Worm (Caenorhabditis elegans) whole organism, L4 larva: ENCODE data around the gene C18H9.6.

Experiments
- D1046.2 ChIP-seq: fragments of 200-800 bp; sonication (Bioruptor generic); IDR thresholded peaks from 2 replicates; pipeline ENCODE4 v1.3.6; 2022; ENCODE audit warnings: missing genetic modification characterization, missing compliant biosample characterization
- F10B5.3 ChIP-seq: sonication (generic microtip); optimal IDR thresholded peaks from 2 replicates; lab custom pipeline; 2016; ENCODE audit warnings: mild to moderate bottlenecking, missing genetic modification characterization, missing compliant biosample characterization
- F26F4.8 ChIP-seq: fragments of 200-800 bp; sonication (Bioruptor generic); conservative IDR thresholded peaks from 2 replicates; pipeline ENCODE4 v1.3.6; 2022; ENCODE audit warnings: missing genetic modification characterization, missing compliant biosample characterization
- F37D6.2 ChIP-seq: sonication (generic microtip); optimal IDR thresholded peaks from 2 replicates; lab custom pipeline; 2016; ENCODE audit warnings: mild to moderate bottlenecking, missing genetic modification characterization, missing compliant biosample characterization
- R02D3.7 ChIP-seq: fragments of 150-350 bp; sonication (generic microtip); optimal IDR thresholded peaks from 3 replicates; lab custom pipeline; 2014; ENCODE audit warnings: missing biosample characterization, missing genetic modification characterization
- Y48G9A.11 ChIP-seq: fragments of 200-800 bp; sonication (Bioruptor generic); IDR thresholded peaks from 2 replicates; pipeline ENCODE4 v1.3.6; 2022; ENCODE audit warnings: missing genetic modification reagents, missing genetic modification characterization, missing compliant biosample characterization
- ZK337.2 ChIP-seq: fragments of 200-800 bp; sonication (Bioruptor generic); IDR thresholded peaks from 2 replicates; pipeline ENCODE4 v1.3.6; 2022; ENCODE audit warnings: missing genetic modification reagents, missing genetic modification characterization, missing compliant biosample characterization
- ZK546.5 ChIP-seq, 2 experiments: sonication (generic microtip); optimal IDR thresholded peaks; 2 replicates each; lab custom pipeline; 2017; ENCODE audit warnings: missing biosample characterization in 2 of 2, missing genetic modification characterization in 2 of 2
- aha-1 ChIP-seq: fragments of 150-350 bp; peaks from one replicate; lab custom pipeline; 2014; ENCODE audit warnings: missing biosample characterization, missing genetic modification characterization
- ama-1 ChIP-seq: fragments of 150-350 bp; optimal IDR thresholded peaks from 2 replicates; lab custom pipeline; 2014; ENCODE audit warnings: inconsistent platforms, mixed read lengths
- ceh-20 ChIP-seq: fragments of 200-800 bp; sonication (Bioruptor generic); IDR thresholded peaks from 2 replicates; pipeline ENCODE4 v1.3.6; 2022; ENCODE audit warnings: missing genetic modification reagents, missing genetic modification characterization, missing compliant biosample characterization
- ceh-32 ChIP-seq: sonication (generic microtip); optimal IDR thresholded peaks from 2 replicates; lab custom pipeline; 2016; ENCODE audit warnings: mild to moderate bottlenecking, missing genetic modification characterization, missing compliant biosample characterization; ENCODE audit not compliant: poor library complexity
- ceh-44 ChIP-seq: fragments of 200-800 bp; sonication (Bioruptor generic); IDR thresholded peaks from 2 replicates; pipeline ENCODE4 v1.3.6; 2022; ENCODE audit warnings: missing genetic modification reagents, missing genetic modification characterization, missing compliant biosample characterization
- daf-12 ChIP-seq: fragments of 150-350 bp; optimal IDR thresholded peaks from 2 replicates; lab custom pipeline; 2014; ENCODE audit warnings: missing biosample characterization, missing genetic modification reagents, missing genetic modification characterization
- daf-16 ChIP-seq, 3 experiments: sonication (generic microtip); optimal IDR thresholded peaks; 2 replicates each; lab custom pipeline; 2016 to 2017; ENCODE audit warnings: missing genetic modification characterization in 3 of 3, missing genetic modification reagents in 3 of 3, mild to moderate bottlenecking in 2 of 3, missing compliant biosample characterization in 2 of 3, missing biosample characterization in 1 of 3, moderate library complexity in 1 of 3
- daf-8 ChIP-seq: fragments of 200-800 bp; sonication (Bioruptor generic); IDR thresholded peaks from 2 replicates; pipeline ENCODE4 v1.3.6; 2022; ENCODE audit warnings: missing genetic modification characterization, missing compliant biosample characterization
- dmd-6 ChIP-seq: fragments of 200-800 bp; sonication (Bioruptor generic); IDR thresholded peaks from 2 replicates; pipeline ENCODE4 v1.3.6; 2022; ENCODE audit warnings: missing genetic modification reagents, missing genetic modification characterization, missing compliant biosample characterization
- dmd-8 ChIP-seq: fragments of 200-800 bp; sonication (Bioruptor generic); IDR thresholded peaks from 2 replicates; pipeline ENCODE4 v1.3.6; 2022; ENCODE audit warnings: missing genetic modification characterization, missing compliant biosample characterization
- dve-1 ChIP-seq: sonication (generic microtip); optimal IDR thresholded peaks from 2 replicates; lab custom pipeline; 2017; ENCODE audit warnings: antibody characterized with exemption, mild to moderate bottlenecking, missing genetic modification characterization, missing compliant biosample characterization; ENCODE audit not compliant: insufficient read depth
- hlh-30 ChIP-seq: sonication (generic microtip); optimal IDR thresholded peaks from 2 replicates; lab custom pipeline; 2017; ENCODE audit warnings: antibody characterized with exemption, mild to moderate bottlenecking, missing genetic modification characterization, missing compliant biosample characterization; ENCODE audit not compliant: insufficient read depth
- jun-1 ChIP-seq: fragments of 150-350 bp; optimal IDR thresholded peaks from 2 replicates; lab custom pipeline; 2014; ENCODE audit warnings: missing biosample characterization, missing genetic modification reagents, missing genetic modification characterization
- lin-1 ChIP-seq: fragments of 200-800 bp; sonication (Bioruptor generic); IDR thresholded peaks from 2 replicates; pipeline ENCODE4 v1.3.6; 2022; ENCODE audit warnings: missing genetic modification reagents, missing genetic modification characterization, missing compliant biosample characterization
- lsy-2 ChIP-seq, 2 experiments: fragments of 150-350 bp in 1 of 2; sonication (generic microtip) in 1 of 2; optimal IDR thresholded peaks; 2 replicates each; lab custom pipeline; 2014 to 2017; ENCODE audit warnings: missing biosample characterization in 2 of 2, missing genetic modification characterization in 2 of 2
- madf-5 ChIP-seq, 2 experiments: fragments of 200-800 bp; sonication (Bioruptor generic); IDR thresholded peaks; 2 replicates each; pipeline ENCODE4 v1.3.6; 2022; ENCODE audit warnings: missing compliant biosample characterization in 2 of 2, missing genetic modification characterization in 2 of 2
- madf-9 ChIP-seq: fragments of 200-800 bp; sonication (Bioruptor generic); conservative IDR thresholded peaks from 2 replicates; pipeline ENCODE4 v1.3.6; 2022; ENCODE audit warnings: missing genetic modification reagents, missing genetic modification characterization, missing compliant biosample characterization
- mdl-1 ChIP-seq, 2 experiments: fragments of 150-350 bp in 1 of 2; sonication (generic microtip) in 1 of 2; optimal IDR thresholded peaks; 2 replicates each; lab custom pipeline; 2014 to 2017; ENCODE audit warnings: missing biosample characterization in 2 of 2, missing genetic modification characterization in 2 of 2
- mdt-29 ChIP-seq: fragments of 200-800 bp; sonication (Bioruptor generic); IDR thresholded peaks from 2 replicates; pipeline ENCODE4 v1.3.6; 2022; ENCODE audit warnings: missing genetic modification reagents, missing genetic modification characterization, missing compliant biosample characterization
- mep-1 ChIP-seq: fragments of 150-350 bp; sonication (generic microtip); optimal IDR thresholded peaks from 3 replicates; lab custom pipeline; 2014; ENCODE audit warnings: missing biosample characterization, missing genetic modification characterization
- mes-2 ChIP-seq: sonication (generic microtip); optimal IDR thresholded peaks from 2 replicates; lab custom pipeline; 2016; ENCODE audit warnings: missing genotype, mild to moderate bottlenecking, missing genetic modification characterization, missing compliant biosample characterization; ENCODE audit not compliant: poor library complexity, severe bottlenecking
- mxl-2 ChIP-seq: fragments of 200-800 bp; sonication (Bioruptor generic); conservative IDR thresholded peaks from 2 replicates; pipeline ENCODE4 v1.3.6; 2022; ENCODE audit warnings: missing genetic modification reagents, missing genetic modification characterization, missing compliant biosample characterization
- nhr-11 ChIP-seq: fragments of 150-350 bp; optimal IDR thresholded peaks from 2 replicates; lab custom pipeline; 2014; ENCODE audit warnings: missing biosample characterization, missing genetic modification characterization
- nhr-111 ChIP-seq: fragments of 200-800 bp; sonication (Bioruptor generic); optimal IDR thresholded peaks from 2 replicates; lab custom pipeline; 2018; ENCODE audit warnings: mild to moderate bottlenecking, missing genetic modification characterization, missing compliant biosample characterization
- nhr-28 ChIP-seq: fragments of 150-350 bp; optimal IDR thresholded peaks from 2 replicates; lab custom pipeline; 2014; ENCODE audit warnings: missing biosample characterization, missing genetic modification characterization
- pha-4 ChIP-seq, 2 experiments: fragments of 150-350 bp in 1 of 2; fragments of 200-800 bp in 1 of 2; sonication (Bioruptor generic) in 1 of 2; IDR thresholded peaks in 1 of 2; optimal IDR thresholded peaks in 1 of 2; 2 replicates each; pipeline versions ENCODE4 v1.3.6 to Lab custom; 2014 to 2022; ENCODE audit warnings: missing genetic modification characterization in 2 of 2, missing genetic modification reagents in 2 of 2, missing biosample characterization in 1 of 2, missing compliant biosample characterization in 1 of 2
- php-3 ChIP-seq: fragments of 200-800 bp; sonication (Bioruptor generic); IDR thresholded peaks from 2 replicates; pipeline ENCODE4 v1.3.6; 2022; ENCODE audit warnings: missing genetic modification reagents, missing genetic modification characterization, missing compliant biosample characterization
- saeg-2 ChIP-seq: fragments of 200-800 bp; sonication (Bioruptor generic); IDR thresholded peaks from 2 replicates; pipeline ENCODE4 v1.3.6; 2022; ENCODE audit warnings: missing genetic modification reagents, missing genetic modification characterization, missing compliant biosample characterization
- spr-3 ChIP-seq: fragments of 200-800 bp; sonication (Bioruptor generic); optimal IDR thresholded peaks from 2 replicates; lab custom pipeline; 2018; ENCODE audit warnings: mild to moderate bottlenecking, missing genetic modification characterization, missing compliant biosample characterization
- tra-1 ChIP-seq: fragments of 200-800 bp; sonication (Bioruptor generic); IDR thresholded peaks from 2 replicates; pipeline ENCODE4 v1.3.6; 2022; ENCODE audit warnings: missing genetic modification reagents, missing genetic modification characterization, missing compliant biosample characterization
- zfp-3 ChIP-seq: fragments of 200-800 bp; sonication (Bioruptor generic); conservative IDR thresholded peaks from 2 replicates; pipeline ENCODE4 v1.3.6; 2022; ENCODE audit warnings: missing genetic modification reagents, missing genetic modification characterization, missing compliant biosample characterization
- zip-11 ChIP-seq: fragments of 200-800 bp; sonication (Bioruptor generic); IDR thresholded peaks from 2 replicates; pipeline ENCODE4 v1.3.6; 2022; ENCODE audit warnings: missing genetic modification characterization, missing compliant biosample characterization

Gene C18H9.6

DNA sequence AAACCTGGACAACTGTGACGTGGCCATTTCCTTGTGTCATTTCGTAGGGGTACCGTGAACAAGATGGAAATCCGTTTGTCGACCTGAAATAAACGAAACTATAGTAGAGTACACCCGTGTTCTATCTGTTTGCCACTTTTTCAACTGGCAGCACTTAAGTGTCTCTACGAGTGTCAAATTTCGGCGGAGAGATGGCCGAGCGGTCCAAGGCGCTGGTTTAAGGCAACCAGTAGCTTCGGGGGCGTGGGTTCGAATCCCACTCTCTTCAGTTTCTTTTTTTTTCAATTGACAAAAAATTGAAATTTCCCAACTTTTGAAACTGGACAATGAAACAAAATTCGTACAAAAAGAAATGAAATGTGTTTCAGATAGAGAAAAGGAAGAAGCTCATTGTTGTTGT is 20.2 kb upstream of the C18H9.6 start (continued):
- no peak for TF ChIP-seq aha-1 (tag; lab: Kevin White, UChicago)
- no peak for TF ChIP-seq mxl-2 (GFP tag; lab: Robert Waterston, UW)
- no peak for TF ChIP-seq madf-9
- TF ChIP-seq ceh-32 (tag; lab: Kevin White, UChicago), result no peak
- TF ChIP-seq ZK546.5 (tag; optimal IDR thresholded peaks at IDR 0.05; lab: Kevin White, UChicago), result no peak
- TF ChIP-seq F26F4.8 (GFP tag; lab: Robert Waterston, UW), result no peak
- TF ChIP-seq php-3, result no peak
- TF ChIP-seq zip-11 (GFP tag; lab: Robert Waterston, UW), result no peak
- no peak for TF ChIP-seq ZK337.2 (GFP tag; lab: Robert Waterston, UW)
- no peak for TF ChIP-seq mdl-1 (tag; optimal IDR thresholded peaks at IDR 0.05; lab: Kevin White, UChicago)
- TF ChIP-seq dmd-8 (GFP tag; lab: Robert Waterston, UW), result 0 out of 2 replicates have a peak, but pooled peaks have one; percentile 71
- TF ChIP-seq mes-2, result peak; percentile 50
- TF ChIP-seq saeg-2 (GFP tag; lab: Robert Waterston, UW), result 0 out of 2 replicates have a peak, but pooled peaks have one; percentile 36
- no peak for TF ChIP-seq Y48G9A.11
- TF ChIP-seq tra-1 (GFP tag; lab: Robert Waterston, UW), result 0 out of 2 replicates have a peak, but pooled peaks have one; percentile 33
- no peak for TF ChIP-seq spr-3
- TF ChIP-seq ama-1, result no peak
- 0 out of 2 replicates have a peak, but pooled peaks have one; percentile 48 for TF ChIP-seq ceh-20

DNA sequence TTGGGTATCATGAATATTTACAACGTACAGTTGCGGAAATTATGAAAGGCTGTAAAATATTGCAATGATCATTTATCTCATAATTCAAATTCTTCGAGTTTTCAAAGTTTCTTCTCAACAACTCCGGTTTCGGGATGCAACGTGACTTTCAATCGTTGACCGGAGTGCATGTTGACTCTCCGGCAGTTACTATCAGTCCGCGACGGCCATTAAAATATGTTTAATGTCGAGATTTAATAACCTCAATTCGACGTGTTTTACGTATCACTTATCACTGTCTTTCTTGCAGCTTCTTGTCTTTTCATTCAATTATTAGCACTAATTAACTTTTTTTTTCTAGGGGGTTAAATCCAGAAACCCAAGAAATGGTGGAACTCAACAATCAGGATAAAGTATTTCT is 16.8 kb upstream of the C18H9.6 start, which contains the start of gene tsp-10:
tsp-10 (plus strand) TSS at position 366 of the 400 bp plus-strand sequence.
- no peak for TF ChIP-seq lsy-2 (tag; optimal IDR thresholded peaks at IDR 0.05; lab: Kevin White, UChicago)
- no peak for TF ChIP-seq daf-16 (GFP tag; optimal IDR thresholded peaks at IDR 0.05; lab: Kevin White, UChicago)
- TF ChIP-seq daf-16 (tag; optimal IDR thresholded peaks at IDR 0.05; lab: Kevin White, UChicago), result peak; percentile 65
- peak; percentile 30 for TF ChIP-seq dve-1
- no peak for TF ChIP-seq nhr-11 (tag; lab: Kevin White, UChicago)
- no peak for TF ChIP-seq ceh-32 (tag; lab: Kevin White, UChicago)
- TF ChIP-seq mep-1 (tag; lab: Kevin White, UChicago), result no peak
- TF ChIP-seq D1046.2 (GFP tag; lab: Robert Waterston, UW), result no peak
- no peak for TF ChIP-seq ceh-44 (GFP tag; lab: Robert Waterston, UW)
- no peak for TF ChIP-seq nhr-111 (GFP tag; lab: Kevin White, UChicago)
- no peak for TF ChIP-seq mdt-29
- no peak for TF ChIP-seq F37D6.2 (tag; lab: Kevin White, UChicago)
- no peak for TF ChIP-seq mes-2
- TF ChIP-seq dmd-6, result no peak
- TF ChIP-seq R02D3.7, result no peak
- TF ChIP-seq ZK546.5 (tag; optimal IDR thresholded peaks at IDR 0.05; lab: Kevin White, UChicago), result no peak
- no peak for TF ChIP-seq F10B5.3 (tag; lab: Kevin White, UChicago)
- TF ChIP-seq lin-1 (GFP tag; lab: Robert Waterston, UW), result no peak
- no peak for TF ChIP-seq madf-5 (GFP tag; IDR thresholded peaks at IDR 0.05; lab: Robert Waterston, UW)
- no peak for TF ChIP-seq pha-4 (GFP tag; IDR thresholded peaks at IDR 0.05; lab: Robert Waterston, UW)
- TF ChIP-seq pha-4 (tag; optimal IDR thresholded peaks at IDR 0.05; lab: Kevin White, UChicago), result no peak
- TF ChIP-seq nhr-28 (tag; lab: Kevin White, UChicago), result peak; percentile 4
- TF ChIP-seq zip-11 (GFP tag; lab: Robert Waterston, UW), result no peak
- 0 out of 2 replicates have a peak, but pooled peaks have one; percentile 37 for TF ChIP-seq php-3
- no peak for TF ChIP-seq daf-8 (GFP tag; lab: Robert Waterston, UW)
- TF ChIP-seq hlh-30, result no peak

DNA sequence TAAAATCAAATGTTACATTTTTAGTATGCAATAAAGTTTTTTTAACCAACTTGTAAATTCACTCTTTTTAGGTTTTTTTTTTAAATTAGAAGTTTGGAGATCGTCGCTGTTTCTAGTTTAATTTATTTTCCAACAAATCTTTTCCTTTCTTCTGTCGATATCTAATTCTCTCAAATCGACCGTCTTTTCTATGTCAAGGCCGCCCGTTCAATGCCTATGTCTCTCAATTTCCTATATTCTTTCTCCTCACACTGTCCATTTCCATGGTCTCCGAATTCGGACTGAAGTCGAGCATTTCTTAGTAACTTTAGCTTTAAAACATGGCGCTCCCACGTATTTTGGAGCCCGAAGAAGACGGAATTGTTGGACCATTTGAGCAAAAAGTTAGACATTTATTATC is 15.2 kb upstream of the C18H9.6 start, which contains the start of the genes T14B4.5 and T14B4.20:
T14B4.5 (plus strand) TSS at position 226 of the 400 bp plus-strand sequence.
T14B4.20 (plus strand) TSS at position 264 of the 400 bp plus-strand sequence.
- TF ChIP-seq jun-1 (tag; lab: Kevin White, UChicago) (no peak), daf-12 (tag; lab: Kevin White, UChicago) (no peak), zfp-3 (GFP tag; lab: Robert Waterston, UW) (no peak)
